Worm (Caenorhabditis elegans): Measurements from ENCODE around the gene lys-4.

DNA sequence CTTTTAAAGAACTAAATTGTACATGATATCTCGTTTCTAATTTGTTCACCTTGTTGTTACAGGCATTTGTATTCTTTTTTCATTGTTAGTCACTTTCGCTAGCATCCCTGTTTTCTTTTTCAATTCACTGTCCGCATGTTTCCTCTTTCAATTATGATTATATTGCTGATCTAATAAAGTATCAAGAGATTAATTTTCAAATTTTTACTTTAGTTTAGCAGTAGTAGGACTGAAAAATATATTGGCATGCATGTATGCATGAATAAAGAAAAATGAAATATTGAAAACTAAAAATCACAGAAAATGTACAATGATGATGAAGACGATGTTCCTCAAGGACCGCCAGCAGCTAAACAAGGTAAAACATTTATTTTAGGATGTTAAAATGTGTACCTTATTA is 15.0 kb upstream of the lys-4 start, which contains the start of gene rbm-17:
- no peak for TF ChIP-seq F13C5.2 (tag; optimal IDR thresholded peaks at IDR 0.05)
- TF ChIP-seq hnd-1 (tag; optimal IDR thresholded peaks at IDR 0.05) = no peak
- TF ChIP-seq pes-1 (GFP tag; IDR thresholded peaks at IDR 0.05) = no peak
- no peak for TF ChIP-seq tra-4 (tag; optimal IDR thresholded peaks at IDR 0.05)
